Worm (Caenorhabditis elegans): ENCODE results near the gene clec-9.

clec-9 gene

ce11 chrV:16706549-16706948, at the start of gene clec-9:
clec-9 (minus strand) TSS chrV:16706649.
- TF ChIP-seq daf-19 (GFP tag; conservative IDR thresholded peaks at IDR 0.05), result no peak
- TF ChIP-seq lim-7 (GFP tag; IDR thresholded peaks at IDR 0.05), result no peak
- no peak for TF ChIP-seq snpc-1.2 (GFP tag; IDR thresholded peaks at IDR 0.05)
- TF ChIP-seq duxl-1 (tag; optimal IDR thresholded peaks at IDR 0.05; ENCODE audit: poor library complexity), result no peak
- TF ChIP-seq spr-1 (tag; optimal IDR thresholded peaks at IDR 0.05), result no peak
- TF ChIP-seq nhr-25 (tag; optimal IDR thresholded peaks at IDR 0.05; ENCODE audit: borderline replicate concordance, insufficient read depth), result no peak
- no peak for TF ChIP-seq lsy-2 (tag; optimal IDR thresholded peaks at IDR 0.05)
- TF ChIP-seq nhr-42 (GFP tag; IDR thresholded peaks at IDR 0.05), result no peak
- TF ChIP-seq vab-7 (GFP tag; IDR thresholded peaks at IDR 0.05), result no peak
- no peak for TF ChIP-seq saeg-2 (GFP tag; IDR thresholded peaks at IDR 0.05)
- TF ChIP-seq ces-1 (GFP tag; optimal IDR thresholded peaks at IDR 0.05), result no peak
- no peak for TF ChIP-seq spr-3 (GFP tag; optimal IDR thresholded peaks at IDR 0.05)
- TF ChIP-seq egl-43 (GFP tag; IDR thresholded peaks at IDR 0.05), result no peak
- TF ChIP-seq nhr-76 (tag; optimal IDR thresholded peaks at IDR 0.05), result no peak
- no peak for TF ChIP-seq snpc-4 (tag; optimal IDR thresholded peaks at IDR 0.05)
- no peak for TF ChIP-seq mxl-3 (GFP tag; optimal IDR thresholded peaks at IDR 0.05)
- no peak for TF ChIP-seq mep-1 (tag; optimal IDR thresholded peaks at IDR 0.05)
- TF ChIP-seq nhr-11 (tag; optimal IDR thresholded peaks at IDR 0.05), result no peak

DNA sequence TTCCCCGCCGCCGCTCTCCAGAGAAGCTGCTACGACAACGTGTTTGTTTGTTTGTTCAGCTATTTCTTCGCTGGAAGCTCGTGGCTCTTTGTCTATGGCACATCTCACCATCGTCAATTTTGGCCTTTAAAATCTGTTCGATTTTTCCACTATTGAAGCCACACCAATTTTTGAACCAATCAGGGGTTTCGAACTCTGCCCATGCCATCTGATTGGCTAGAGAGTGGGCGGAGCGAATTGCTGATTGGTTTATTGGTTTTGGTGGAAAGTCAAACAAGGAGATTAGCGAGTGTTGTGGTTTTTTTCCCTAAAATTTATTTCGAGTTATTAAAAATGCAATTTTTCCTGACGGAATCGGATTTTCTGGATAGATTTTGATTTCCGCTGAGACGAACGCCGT, 49.7 kb upstream of the clec-9 start:
- TF ChIP-seq lim-7 (GFP tag; IDR thresholded peaks at IDR 0.05) (no peak), gei-8 (GFP tag; optimal IDR thresholded peaks at IDR 0.05) (no peak), F44E2.7 (GFP tag; IDR thresholded peaks at IDR 0.05) (no peak)

- TF ChIP-seq unc-62 (GFP tag; optimal IDR thresholded peaks at IDR 0.05 in 1 of 2), result peak in 1 of 2 experiments; percentile 97
- TF ChIP-seq unc-62 (tag; optimal IDR thresholded peaks at IDR 0.05), result no peak
- no peak for TF ChIP-seq mes-2 (tag; optimal IDR thresholded peaks at IDR 0.05; ENCODE audit: poor library complexity, severe bottlenecking)
- TF ChIP-seq sdz-12 (GFP tag; optimal IDR thresholded peaks at IDR 0.05), result no peak
- TF ChIP-seq nhr-42 (GFP tag; IDR thresholded peaks at IDR 0.05), result no peak
- peak; percentile 52 for TF ChIP-seq aha-1 (tag)
- TF ChIP-seq lir-3 (tag; optimal IDR thresholded peaks at IDR 0.05), result no peak
- TF ChIP-seq fkh-10 (GFP tag; optimal IDR thresholded peaks at IDR 0.05), result peak; percentile 41
- TF ChIP-seq nhr-25 (tag; optimal IDR thresholded peaks at IDR 0.05; ENCODE audit: borderline replicate concordance, insufficient read depth), result no peak
- TF ChIP-seq lin-29 (GFP tag; IDR thresholded peaks at IDR 0.05), result no peak
Measured at ce11 chrV:16752089-16753030, 45.9 kb upstream of the clec-9 start.

- TF ChIP-seq ces-1 (GFP tag; optimal IDR thresholded peaks at IDR 0.05), result peak; percentile 9
- no peak for TF ChIP-seq nhr-42 (GFP tag; IDR thresholded peaks at IDR 0.05)
Measured at ce11 chrV:16749473-16749872, 43.0 kb upstream of the clec-9 start.

- TF ChIP-seq Y105C5A.15 (GFP tag; IDR thresholded peaks at IDR 0.05), result no peak
- TF ChIP-seq tra-1 (GFP tag; IDR thresholded peaks at IDR 0.05), result no peak
- TF ChIP-seq F10B5.3 (tag; optimal IDR thresholded peaks at IDR 0.05), result no peak
- peak; percentile 20 for TF ChIP-seq aha-1 (tag)
- no peak for TF ChIP-seq mdt-29 (GFP tag; IDR thresholded peaks at IDR 0.05)
- TF ChIP-seq F26F4.8 (GFP tag; conservative IDR thresholded peaks at IDR 0.05), result no peak
- no peak for TF ChIP-seq pha-4 (GFP tag; IDR thresholded peaks at IDR 0.05)
- no peak for TF ChIP-seq pha-4 (tag; optimal IDR thresholded peaks at IDR 0.05)
- TF ChIP-seq spr-1 (tag; optimal IDR thresholded peaks at IDR 0.05), result no peak
- TF ChIP-seq mxl-3 (GFP tag; optimal IDR thresholded peaks at IDR 0.05), result no peak
- TF ChIP-seq vab-7 (GFP tag; IDR thresholded peaks at IDR 0.05), result no peak
- TF ChIP-seq zfp-3 (GFP tag; conservative IDR thresholded peaks at IDR 0.05), result no peak
- TF ChIP-seq dmd-8 (GFP tag; IDR thresholded peaks at IDR 0.05), result no peak
- TF ChIP-seq fkh-10 (GFP tag; optimal IDR thresholded peaks at IDR 0.05), result no peak
- TF ChIP-seq lin-39 (tag; optimal IDR thresholded peaks at IDR 0.05), result no peak
- peak in 1 of 2 experiments; percentile 64 for TF ChIP-seq unc-62 (GFP tag; optimal IDR thresholded peaks at IDR 0.05 in 1 of 2)
- no peak for TF ChIP-seq unc-62 (tag; optimal IDR thresholded peaks at IDR 0.05)
- TF ChIP-seq F49E8.2 (tag; optimal IDR thresholded peaks at IDR 0.05; ENCODE audit: borderline replicate concordance), result peak; percentile 46
- TF ChIP-seq lin-38 (GFP tag; IDR thresholded peaks at IDR 0.05), result no peak
- TF ChIP-seq zip-11 (GFP tag; IDR thresholded peaks at IDR 0.05), result no peak
Measured at ce11 chrV:16747031-16747672, 40.7 kb upstream of the clec-9 start, which contains the start of gene dkf-2. dkf-2 (plus strand) TSS chrV:16747622.
